Worm (Caenorhabditis elegans) whole organism, midembryonic: ENCODE measurements around the gene C54E10.10.

Source experiments
- cog-1 ChIP-seq: sonication (generic microtip); optimal IDR thresholded peaks from 2 replicates; lab custom pipeline; 2016; ENCODE audit warnings: missing genetic modification characterization, missing compliant biosample characterization
- klf-2 ChIP-seq: fragments of 200-800 bp; sonication (Bioruptor generic); conservative IDR thresholded peaks from 2 replicates; pipeline ENCODE4 v1.3.6; 2022; ENCODE audit warnings: missing genetic modification reagents, missing genetic modification characterization, missing compliant biosample characterization
- med-1 ChIP-seq: sonication (generic microtip); optimal IDR thresholded peaks from 2 replicates; lab custom pipeline; 2017; ENCODE audit warnings: missing genetic modification characterization, mild to moderate bottlenecking, missing compliant biosample characterization, antibody characterized with exemption, missing genetic modification reagents; ENCODE audit not compliant: insufficient read depth
- ref-1 ChIP-seq: fragments of 200-800 bp; sonication (Bioruptor generic); conservative IDR thresholded peaks from 2 replicates; pipeline ENCODE4 v1.3.6; 2022; ENCODE audit warnings: missing genetic modification reagents, missing genetic modification characterization, missing compliant biosample characterization
- tab-1 ChIP-seq: fragments of 200-800 bp; sonication (Bioruptor generic); IDR thresholded peaks from 2 replicates; pipeline ENCODE4 v1.3.6; 2022; ENCODE audit warnings: missing genetic modification characterization, missing compliant biosample characterization
- ztf-23 ChIP-seq: fragments of 200-800 bp; sonication (Bioruptor generic); IDR thresholded peaks from 2 replicates; pipeline ENCODE4 v1.3.6; 2022; ENCODE audit warnings: missing genetic modification reagents, missing genetic modification characterization, missing compliant biosample characterization
- ztf-29 ChIP-seq: fragments of 200-800 bp; sonication (Bioruptor generic); IDR thresholded peaks from 2 replicates; pipeline ENCODE4 v1.3.6; 2022; ENCODE audit warnings: missing genetic modification reagents, missing genetic modification characterization, missing compliant biosample characterization

ce11 chrV:18808621-18809020 is 5.5 kb upstream of the C54E10.10 start, which contains the start of gene C54E10.6:
- TF ChIP-seq tab-1 (GFP tag; lab: Robert Waterston, UW) (no peak), ztf-23 (no peak), ref-1 (GFP tag; lab: Robert Waterston, UW) (no peak), cog-1 (tag; lab: Kevin White, UChicago) (no peak), klf-2 (GFP tag; lab: Robert Waterston, UW) (no peak), med-1 (GFP tag; lab: Kevin White, UChicago) (no peak), ztf-29 (GFP tag; lab: Robert Waterston, UW) (no peak)
